Fruit fly (Drosophila melanogaster) whole organism, embryonic: ENCODE measurements around the gene RpL35A.

Experiments used
- BEAF-32 ChIP-seq: fragments of 200-800 bp; sonication (Bioruptor generic); optimal IDR thresholded peaks from 3 replicates; lab custom pipeline; 2017; ENCODE audit warnings: missing biosample characterization, missing genetic modification characterization, mild to moderate bottlenecking, moderate library complexity, missing genetic modification reagents
- CG10959 ChIP-seq: fragments of 200-800 bp; sonication (Bioruptor generic); IDR thresholded peaks from 2 replicates; pipeline ENCODE4 v1.3.6; 2022; ENCODE audit warnings: missing biosample characterization, missing genetic modification characterization
- CG11398 ChIP-seq: fragments of 200-800 bp; sonication (Bioruptor generic); optimal IDR thresholded peaks from 2 replicates; lab custom pipeline; 2016; ENCODE audit warnings: missing biosample characterization, missing genetic modification characterization
- CG12236 ChIP-seq: fragments of 200-800 bp; sonication (Bioruptor generic); optimal IDR thresholded peaks from 2 replicates; lab custom pipeline; 2016; ENCODE audit warnings: missing biosample characterization, missing genetic modification characterization
- CG12659 ChIP-seq: fragments of 200-800 bp; sonication (Bioruptor generic); optimal IDR thresholded peaks from 3 replicates; lab custom pipeline; 2017; ENCODE audit warnings: mild to moderate bottlenecking, missing biosample characterization, missing genetic modification reagents, missing genetic modification characterization
- CG13287 ChIP-seq: fragments of 200-800 bp; sonication (Bioruptor generic); IDR thresholded peaks from 2 replicates; pipeline ENCODE4 v1.3.6; 2022; ENCODE audit warnings: missing biosample characterization, missing genetic modification characterization; ENCODE audit not compliant: partially characterized antibody
- CG14965 ChIP-seq: fragments of 200-800 bp; sonication (Bioruptor generic); optimal IDR thresholded peaks from 2 replicates; lab custom pipeline; 2016; ENCODE audit warnings: missing biosample characterization, missing genetic modification characterization, borderline replicate concordance
- CG1529 ChIP-seq: fragments of 200-800 bp; sonication (Bioruptor generic); optimal IDR thresholded peaks from 3 replicates; lab custom pipeline; 2018; ENCODE audit warnings: missing biosample characterization, missing genetic modification characterization
- CG15514 ChIP-seq: fragments of 200-800 bp; sonication (Bioruptor generic); optimal IDR thresholded peaks from 3 replicates; lab custom pipeline; 2017; ENCODE audit warnings: missing biosample characterization, missing genetic modification characterization, mild to moderate bottlenecking, moderate library complexity, missing genetic modification reagents
- CG17186 ChIP-seq: fragments of 200-800 bp; sonication (Bioruptor generic); optimal IDR thresholded peaks from 3 replicates; lab custom pipeline; 2017; ENCODE audit warnings: missing biosample characterization, missing genetic modification reagents, missing genetic modification characterization
- CG17359 ChIP-seq: fragments of 200-800 bp; sonication (Bioruptor generic); optimal IDR thresholded peaks from 3 replicates; lab custom pipeline; 2018; ENCODE audit warnings: missing biosample characterization, mild to moderate bottlenecking, missing genetic modification characterization, moderate library complexity
- CG17829 ChIP-seq: fragments of 200-800 bp; optimal IDR thresholded peaks from 2 replicates; lab custom pipeline; 2019; ENCODE audit warnings: missing biosample characterization, mild to moderate bottlenecking, missing genetic modification characterization, moderate library complexity
- CG2120 ChIP-seq: fragments of 200-800 bp; sonication (Bioruptor generic); optimal IDR thresholded peaks from 3 replicates; lab custom pipeline; 2016; ENCODE audit warnings: missing biosample characterization, missing genetic modification characterization
- CG30020 ChIP-seq: fragments of 200-800 bp; optimal IDR thresholded peaks from 2 replicates; lab custom pipeline; 2019; ENCODE audit warnings: missing biosample characterization, mild to moderate bottlenecking, missing genetic modification characterization, moderate library complexity
- CG34376 ChIP-seq: fragments of 200-800 bp; sonication (Bioruptor generic); optimal IDR thresholded peaks from 2 replicates; lab custom pipeline; 2018; ENCODE audit warnings: missing biosample characterization, mild to moderate bottlenecking, missing genetic modification characterization
- CG4404 ChIP-seq: fragments of 200-800 bp; sonication (Bioruptor generic); IDR thresholded peaks from 2 replicates; pipeline ENCODE4 v1.3.6; 2022; ENCODE audit warnings: missing biosample characterization, missing genetic modification characterization
- CG4854 ChIP-seq: fragments of 200-800 bp; sonication (Bioruptor generic); optimal IDR thresholded peaks from 2 replicates; lab custom pipeline; 2016; ENCODE audit warnings: missing biosample characterization, missing genetic modification characterization, inconsistent platforms
- CG9727 ChIP-seq: fragments of 200-800 bp; sonication (Bioruptor generic); optimal IDR thresholded peaks from 3 replicates; lab custom pipeline; 2017; ENCODE audit warnings: missing biosample characterization, mild to moderate bottlenecking, missing genetic modification characterization
- CG9797 ChIP-seq: fragments of 200-800 bp; sonication (Bioruptor generic); optimal IDR thresholded peaks from 3 replicates; lab custom pipeline; 2018; ENCODE audit warnings: missing biosample characterization, mild to moderate bottlenecking, missing genetic modification characterization
- Camta ChIP-seq: fragments of 200-800 bp; sonication (Bioruptor generic); optimal IDR thresholded peaks from 2 replicates; lab custom pipeline; 2016; ENCODE audit warnings: missing biosample characterization, missing genetic modification characterization
- Dad ChIP-seq: fragments of 200-800 bp; sonication (Bioruptor generic); optimal IDR thresholded peaks from 3 replicates; lab custom pipeline; 2016; ENCODE audit warnings: missing biosample characterization, missing genetic modification characterization
- Dek ChIP-seq: fragments of 200-800 bp; sonication (Bioruptor generic); optimal IDR thresholded peaks from 3 replicates; lab custom pipeline; 2019; ENCODE audit warnings: missing biosample characterization, mild to moderate bottlenecking, missing genetic modification characterization, moderate library complexity
- Dp ChIP-seq: fragments of 200-800 bp; sonication (Bioruptor generic); optimal IDR thresholded peaks from 2 replicates; lab custom pipeline; 2018; ENCODE audit warnings: missing biosample characterization, mild to moderate bottlenecking, missing genetic modification characterization, moderate library complexity
- E2f2 ChIP-seq: fragments of 200-800 bp; sonication (Bioruptor generic); IDR thresholded peaks from 2 replicates; pipeline ENCODE4 v1.3.6; 2022; ENCODE audit warnings: missing biosample characterization, missing genetic modification characterization
- Fer2 ChIP-seq: fragments of 200-800 bp; sonication (Bioruptor generic); optimal IDR thresholded peaks from 2 replicates; lab custom pipeline; 2018; ENCODE audit warnings: missing biosample characterization, mild to moderate bottlenecking, missing genetic modification characterization, moderate library complexity
- HmgZ ChIP-seq: fragments of 200-800 bp; sonication (Bioruptor generic); optimal IDR thresholded peaks from 2 replicates; lab custom pipeline; 2018; ENCODE audit warnings: missing biosample characterization, mild to moderate bottlenecking, missing genetic modification characterization
- Lhr ChIP-seq: fragments of 200-800 bp; sonication (Bioruptor generic); optimal IDR thresholded peaks from 3 replicates; lab custom pipeline; 2017; ENCODE audit warnings: mild to moderate bottlenecking, missing biosample characterization, missing genetic modification reagents, missing genetic modification characterization
- Myb ChIP-seq: fragments of 200-800 bp; sonication (Bioruptor generic); optimal IDR thresholded peaks from 2 replicates; lab custom pipeline; 2016; ENCODE audit warnings: missing biosample characterization, missing genetic modification characterization
- Nf-YC ChIP-seq: fragments of 200-800 bp; optimal IDR thresholded peaks from 3 replicates; lab custom pipeline; 2019; ENCODE audit warnings: missing biosample characterization, mild to moderate bottlenecking, missing genetic modification characterization, moderate library complexity
- Pdp1 ChIP-seq, 2 experiments: fragments of 200-800 bp; sonication (Bioruptor generic); optimal IDR thresholded peaks; 3 replicates each; lab custom pipeline; 2016; ENCODE audit warnings: missing biosample characterization in 2 of 2, missing genetic modification characterization in 2 of 2, mild to moderate bottlenecking in 1 of 2, moderate library complexity in 1 of 2
- Ravus ChIP-seq: fragments of 200-800 bp; sonication (Bioruptor generic); IDR thresholded peaks from 2 replicates; pipeline ENCODE4 v1.3.6; 2022; ENCODE audit warnings: missing biosample characterization, missing genetic modification characterization
- Scr ChIP-seq: fragments of 200-800 bp; sonication (Bioruptor generic); IDR thresholded peaks from 2 replicates; pipeline ENCODE4 v1.3.6; 2022; ENCODE audit warnings: missing biosample characterization, missing genetic modification characterization; ENCODE audit not compliant: partially characterized antibody
- Sry-β ChIP-seq: fragments of 200-800 bp; sonication (Bioruptor generic); optimal IDR thresholded peaks from 2 replicates; lab custom pipeline; 2018; ENCODE audit warnings: missing biosample characterization, mild to moderate bottlenecking, missing genetic modification characterization, moderate library complexity
- Tbp ChIP-seq: fragments of >200 bp; optimal IDR thresholded peaks from 2 replicates; lab custom pipeline; 2018; ENCODE audit warnings: missing biosample characterization, missing genetic modification characterization
- ab ChIP-seq: fragments of 200-800 bp; sonication (Bioruptor generic); optimal IDR thresholded peaks from 2 replicates; lab custom pipeline; 2016; ENCODE audit warnings: missing biosample characterization, missing genetic modification characterization
- chinmo ChIP-seq: fragments of 200-800 bp; sonication (Bioruptor generic); IDR thresholded peaks from 4 replicates; pipeline ENCODE4 v1.3.6; 2022; ENCODE audit warnings: missing biosample characterization, missing genetic modification characterization; ENCODE audit not compliant: partially characterized antibody
- dysf ChIP-seq: fragments of 200-800 bp; sonication (Bioruptor generic); IDR thresholded peaks from 3 replicates; pipeline ENCODE4 v1.3.6; 2022; ENCODE audit warnings: missing biosample characterization, missing genetic modification characterization
- fd64A ChIP-seq: fragments of 200-800 bp; sonication (Bioruptor generic); optimal IDR thresholded peaks from 3 replicates; lab custom pipeline; 2018; ENCODE audit warnings: missing biosample characterization, mild to moderate bottlenecking, missing genetic modification characterization
- gsb ChIP-seq: fragments of 200-800 bp; sonication (Bioruptor generic); IDR thresholded peaks from 2 replicates; pipeline ENCODE4 v1.3.6; 2022; ENCODE audit warnings: missing biosample characterization, missing genetic modification characterization
- h ChIP-seq: fragments of >200 bp; optimal IDR thresholded peaks from 2 replicates; lab custom pipeline; 2017
- hbn ChIP-seq: fragments of 200-800 bp; sonication (Bioruptor generic); IDR thresholded peaks from 2 replicates; pipeline ENCODE4 v1.3.6; 2022; ENCODE audit warnings: missing biosample characterization, missing genetic modification characterization; ENCODE audit not compliant: partially characterized antibody
- insv ChIP-seq, 2 experiments: fragments of 200-800 bp; sonication (Bioruptor generic); optimal IDR thresholded peaks; 3 replicates each; lab custom pipeline; 2016 to 2018; ENCODE audit warnings: missing biosample characterization in 2 of 2, missing genetic modification characterization in 2 of 2
- kah ChIP-seq: fragments of 200-800 bp; sonication (Bioruptor generic); optimal IDR thresholded peaks from 2 replicates; lab custom pipeline; 2018; ENCODE audit warnings: missing biosample characterization, mild to moderate bottlenecking, missing genetic modification characterization
- kay ChIP-seq: fragments of 200-800 bp; sonication (Bioruptor generic); optimal IDR thresholded peaks from 2 replicates; lab custom pipeline; 2016; ENCODE audit warnings: missing biosample characterization, missing genetic modification characterization
- nom ChIP-seq: fragments of 200-800 bp; sonication (Bioruptor generic); optimal IDR thresholded peaks from 2 replicates; lab custom pipeline; 2017; ENCODE audit warnings: missing biosample characterization, missing genetic modification characterization, mild to moderate bottlenecking, moderate library complexity, missing genetic modification reagents
- phol ChIP-seq: fragments of 200-800 bp; sonication (Bioruptor generic); optimal IDR thresholded peaks from 3 replicates; lab custom pipeline; 2018; ENCODE audit warnings: missing biosample characterization, mild to moderate bottlenecking, missing genetic modification characterization, moderate library complexity
- ssp ChIP-seq: fragments of 200-800 bp; sonication (Bioruptor generic); IDR thresholded peaks from 2 replicates; pipeline ENCODE4 v1.3.6; 2022; ENCODE audit warnings: missing biosample characterization, missing genetic modification characterization
- stwl ChIP-seq: fragments of 200-800 bp; sonication (Bioruptor generic); optimal IDR thresholded peaks from 3 replicates; lab custom pipeline; 2018; ENCODE audit warnings: missing biosample characterization, mild to moderate bottlenecking, missing genetic modification characterization, moderate library complexity
- sug ChIP-seq: fragments of 200-800 bp; optimal IDR thresholded peaks from 2 replicates; lab custom pipeline; 2019; ENCODE audit warnings: missing biosample characterization, mild to moderate bottlenecking, missing genetic modification characterization, moderate library complexity
- tup ChIP-seq: fragments of 200-800 bp; sonication (Bioruptor generic); optimal IDR thresholded peaks from 2 replicates; lab custom pipeline; 2016; ENCODE audit warnings: missing biosample characterization, mild to moderate bottlenecking, missing genetic modification characterization, moderate library complexity

Gene RpL35A

dm6 chr3R:5464481-5464880 is 2.4 kb downstream of the RpL35A start, which contains the start of gene PEK (continued):
- TF ChIP-seq CG2120 (GFP tag; lab: Kevin White, UChicago) (peak; percentile 4), Sry-β (no peak), Dek (tag; lab: Kevin White, UChicago) (no peak), CG13287 (GFP tag; lab: Robert Waterston, UW) (peak; percentile 11; the same call in 1 of the 2 replicates), CG17829 (tag; lab: Kevin White, UChicago) (peak; percentile 16), stwl (tag; lab: Kevin White, UChicago) (peak; percentile 60), CG30020 (peak; percentile 9), Myb (GFP tag; lab: Kevin White, UChicago) (peak; percentile 5), Dp (peak; percentile 51), sug (tag; lab: Kevin White, UChicago) (no peak), Pdp1 (GFP tag; optimal IDR thresholded peaks at IDR 0.05; lab: Kevin White, UChicago) (peak in 1 of 2 experiments; percentile 42), HmgZ (tag; lab: Kevin White, UChicago) (peak; percentile 24), CG12236 (GFP tag; lab: Kevin White, UChicago) (no peak), Lhr (GFP tag; lab: Kevin White, UChicago) (peak; percentile 32), CG34376 (GFP tag; lab: Kevin White, UChicago) (no peak), CG15514 (peak; percentile 13), Nf-YC (tag; lab: Kevin White, UChicago) (peak; percentile 76), CG9797 (GFP tag; lab: Kevin White, UChicago) (peak; percentile 69), nom (GFP tag; lab: Kevin White, UChicago) (peak; percentile 44), hbn (0 out of 2 replicates have a peak, but pooled peaks have one; percentile 29), CG17186 (peak; percentile 75), E2f2 (GFP tag; lab: Robert Waterston, UW) (peak; percentile 59), ssp (GFP tag; lab: Robert Waterston, UW) (no peak), CG9727 (GFP tag; lab: Kevin White, UChicago) (no peak), BEAF-32 (peak; percentile 28), chinmo (peak; percentile 7; the same call in 1 of the 4 replicates), CG12659 (peak; percentile 55), CG4854 (GFP tag; lab: Kevin White, UChicago) (no peak), insv (GFP tag; optimal IDR thresholded peaks at IDR 0.05; lab: Kevin White, UChicago) (peak in 1 of 2 experiments; percentile 61), kah (peak; percentile 36), Dad (GFP tag; lab: Kevin White, UChicago) (no peak)
- TF ChIP-seq, all 482 proteins: peak for 43

DNA sequence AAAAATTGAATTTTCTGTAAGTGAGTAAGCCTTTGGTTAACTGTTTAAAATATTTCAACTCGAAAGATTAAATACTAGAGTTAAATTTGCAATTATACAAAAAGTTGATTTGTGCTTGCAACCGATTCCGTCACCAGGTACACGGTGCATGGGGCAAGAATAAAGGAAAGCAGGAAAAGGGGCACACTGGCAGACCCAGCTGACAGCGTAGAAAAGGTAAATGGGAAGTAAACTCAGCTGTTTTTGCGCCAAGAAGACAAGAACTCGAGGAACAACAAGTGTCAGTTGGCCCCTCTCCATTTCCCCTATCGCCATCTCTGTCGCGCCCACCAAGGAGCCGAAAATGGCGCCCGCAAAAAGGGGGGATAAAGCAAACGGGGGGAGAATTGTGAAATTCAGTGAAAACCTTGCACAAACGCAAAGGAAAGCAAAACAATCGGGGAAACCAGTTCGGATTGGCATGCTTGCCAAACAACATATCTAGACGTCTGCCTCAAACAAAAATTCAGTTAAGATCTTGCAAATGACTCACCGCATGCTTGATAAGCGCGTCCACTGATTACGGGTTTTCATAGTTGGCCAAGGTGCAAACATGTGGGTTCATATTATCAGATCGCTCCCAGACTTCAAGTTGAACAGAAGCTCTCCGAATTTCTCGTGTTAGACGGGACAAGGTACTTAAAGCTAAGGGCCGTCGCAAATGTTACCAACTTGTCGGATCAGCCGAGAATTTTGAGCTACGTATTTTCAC is 3.5 kb downstream of the RpL35A start:
- TF ChIP-seq CG10959 (GFP tag; lab: Robert Waterston, UW) (no peak), Scr (GFP tag; lab: Robert Waterston, UW) (0 out of 2 replicates have a peak, but pooled peaks have one; percentile 26), Fer2 (tag; lab: Kevin White, UChicago) (no peak), Tbp (GFP tag; lab: Kevin White, UChicago) (no peak), ab (GFP tag; lab: Kevin White, UChicago) (no peak), tup (no peak), CG11398 (GFP tag; lab: Kevin White, UChicago) (no peak), dysf (GFP tag; lab: Robert Waterston, UW) (no peak), phol (peak; percentile 68), Camta (GFP tag; lab: Kevin White, UChicago) (no peak), fd64A (GFP tag; lab: Kevin White, UChicago) (no peak), CG17359 (tag; lab: Kevin White, UChicago) (no peak), CG1529 (GFP tag; lab: Kevin White, UChicago) (no peak), CG14965 (no peak), kay (GFP tag; lab: Kevin White, UChicago) (peak; percentile 73), h (no peak), gsb (GFP tag; lab: Robert Waterston, UW) (no peak), CG4404 (no peak), Ravus (no peak)
